Fruit fly (Drosophila melanogaster): ENCODE measurements around the gene CG6683.

Gene CG6683

dm6 chr3L:8534386-8535306 is 19.9 kb upstream of the CG6683 start, which contains the start of gene ergic53:
TSS of gene ergic53 (plus strand) at chr3L:8534977.
- no peak for TF ChIP-seq Mio (GFP tag; optimal IDR thresholded peaks at IDR 0.05)
- TF ChIP-seq CG32264 (GFP tag; optimal IDR thresholded peaks at IDR 0.05): no peak
- no peak for TF ChIP-seq ey (GFP tag; optimal IDR thresholded peaks at IDR 0.05)
- no peak for TF ChIP-seq Hr78 (GFP tag; optimal IDR thresholded peaks at IDR 0.05)
- TF ChIP-seq GATAd (GFP tag; optimal IDR thresholded peaks at IDR 0.05): peak; percentile 71
- peak; percentile 34 for TF ChIP-seq Myc (optimal IDR thresholded peaks at IDR 0.05)
- TF ChIP-seq woc (GFP tag; optimal IDR thresholded peaks at IDR 0.05): no peak
- no peak for TF ChIP-seq Rel (GFP tag; optimal IDR thresholded peaks at IDR 0.05)
- TF ChIP-seq Rel (tag; optimal IDR thresholded peaks at IDR 0.05): peak; percentile 32
- TF ChIP-seq sage (GFP tag; optimal IDR thresholded peaks at IDR 0.05): no peak

DNA sequence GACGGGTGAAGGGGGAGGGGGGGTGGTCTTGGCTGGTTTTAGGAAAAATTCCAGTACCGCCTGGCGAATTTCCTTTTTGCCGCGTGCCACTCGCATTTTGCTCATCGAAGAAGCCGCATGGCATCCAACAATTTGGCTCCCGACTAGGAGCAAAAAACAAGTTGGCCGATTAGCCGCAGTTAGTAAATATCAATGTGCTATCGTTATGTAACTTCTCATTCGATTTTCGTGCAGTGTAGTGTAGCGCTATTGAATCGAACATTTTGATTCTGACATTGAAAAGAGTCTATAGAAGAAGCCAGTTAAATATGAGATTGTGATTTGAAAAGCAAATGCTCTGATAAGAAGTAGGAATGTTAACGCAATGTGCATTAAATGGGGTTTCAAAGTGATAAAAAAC is 15.0 kb upstream of the CG6683 start:
- no peak for TF ChIP-seq Hnf4 (GFP tag; optimal IDR thresholded peaks at IDR 0.05)
- TF ChIP-seq Dfd (GFP tag; optimal IDR thresholded peaks at IDR 0.05): no peak
- no peak for TF ChIP-seq foxo (GFP tag; optimal IDR thresholded peaks at IDR 0.05)
- TF ChIP-seq Dif (GFP tag; optimal IDR thresholded peaks at IDR 0.05; ENCODE audit: partially characterized antibody): no peak
- no peak for TF ChIP-seq dsf (GFP tag; optimal IDR thresholded peaks at IDR 0.05; ENCODE audit: borderline replicate concordance)
- TF ChIP-seq usp (GFP tag; optimal IDR thresholded peaks at IDR 0.05): no peak
- TF ChIP-seq Sp1 (GFP tag; optimal IDR thresholded peaks at IDR 0.05): no peak
- no peak for TF ChIP-seq br (GFP tag; optimal IDR thresholded peaks at IDR 0.05)
- TF ChIP-seq sv (GFP tag; optimal IDR thresholded peaks at IDR 0.05): no peak
- no peak for TF ChIP-seq jim (GFP tag; optimal IDR thresholded peaks at IDR 0.05)
- no peak for TF ChIP-seq GATAd (GFP tag; optimal IDR thresholded peaks at IDR 0.05)
- TF ChIP-seq Abd-B (GFP tag; optimal IDR thresholded peaks at IDR 0.05): no peak
- TF ChIP-seq woc (GFP tag; optimal IDR thresholded peaks at IDR 0.05): no peak
- no peak for TF ChIP-seq sage (GFP tag; optimal IDR thresholded peaks at IDR 0.05)
- no peak for TF ChIP-seq Myc (optimal IDR thresholded peaks at IDR 0.05)
- no peak for TF ChIP-seq brk (GFP tag; optimal IDR thresholded peaks at IDR 0.05)
- no peak for TF ChIP-seq dl (GFP tag; optimal IDR thresholded peaks at IDR 0.05; ENCODE audit: insufficient read depth in 1 of 2, partially characterized antibody in 2 of 2)
- no peak for TF ChIP-seq Rel (GFP tag; optimal IDR thresholded peaks at IDR 0.05)
- TF ChIP-seq Rel (tag; optimal IDR thresholded peaks at IDR 0.05): no peak
- TF ChIP-seq pan (optimal IDR thresholded peaks at IDR 0.05): no peak
- no peak for TF ChIP-seq Jra (GFP tag; optimal IDR thresholded peaks at IDR 0.05)

DNA sequence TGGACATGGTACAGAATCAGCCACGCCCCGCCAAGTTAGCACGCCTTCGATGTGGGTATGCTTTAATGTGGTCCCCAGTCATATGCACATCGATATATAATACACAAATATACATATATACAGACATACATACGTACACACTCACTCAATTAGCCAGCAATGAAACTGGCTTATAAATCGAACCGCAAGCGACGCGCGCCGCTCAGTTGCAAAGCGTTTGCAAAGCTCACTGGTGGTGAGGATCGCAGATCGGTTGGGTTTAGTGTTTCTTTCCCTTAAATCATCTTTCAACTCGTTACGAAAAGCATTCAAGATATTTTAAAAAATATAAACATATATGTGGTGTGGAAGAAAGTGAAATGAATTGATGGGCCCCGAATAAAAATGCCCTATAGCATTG is 13.8 kb upstream of the CG6683 start:
- TF ChIP-seq Rel (GFP tag; optimal IDR thresholded peaks at IDR 0.05): no peak
- peak; percentile 14 for TF ChIP-seq Rel (tag; optimal IDR thresholded peaks at IDR 0.05)
- TF ChIP-seq ey (GFP tag; optimal IDR thresholded peaks at IDR 0.05): peak; percentile 25
- TF ChIP-seq sage (GFP tag; optimal IDR thresholded peaks at IDR 0.05): peak; percentile 30
- no peak for TF ChIP-seq Myc (optimal IDR thresholded peaks at IDR 0.05)
- no peak for TF ChIP-seq brk (GFP tag; optimal IDR thresholded peaks at IDR 0.05)
- no peak for TF ChIP-seq Jra (GFP tag; optimal IDR thresholded peaks at IDR 0.05)
- TF ChIP-seq h (GFP tag; optimal IDR thresholded peaks at IDR 0.05): peak; percentile 54
- TF ChIP-seq HLH106 (tag; optimal IDR thresholded peaks at IDR 0.05): peak; percentile 9
- no peak for TF ChIP-seq pan (optimal IDR thresholded peaks at IDR 0.05)

DNA sequence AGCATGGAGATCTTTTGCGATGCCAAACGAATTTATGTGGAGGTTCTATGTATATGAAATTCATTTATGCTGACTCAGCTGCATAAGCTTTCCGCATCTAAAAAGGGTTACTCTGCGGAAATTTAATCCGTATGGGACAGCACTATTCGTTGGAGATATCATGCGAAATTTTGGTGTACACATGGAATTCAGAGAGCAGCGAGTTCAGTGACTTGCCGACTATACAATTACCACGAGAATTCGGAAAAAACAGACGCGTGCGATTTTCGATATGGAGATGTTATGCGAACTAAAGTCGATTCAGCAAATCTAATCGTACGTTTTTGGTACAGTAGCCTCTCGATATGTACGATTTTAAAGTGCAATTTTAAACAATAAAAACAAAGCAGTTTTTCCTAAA is 13.1 kb upstream of the CG6683 start:
- no peak for TF ChIP-seq dl (GFP tag; optimal IDR thresholded peaks at IDR 0.05; ENCODE audit: insufficient read depth in 1 of 2, partially characterized antibody in 2 of 2)
- TF ChIP-seq dmrt93B (GFP tag; optimal IDR thresholded peaks at IDR 0.05): no peak

dm6 chr3L:8525691-8526421 is 11.1 kb upstream of the CG6683 start:
- TF ChIP-seq Sp1 (GFP tag; optimal IDR thresholded peaks at IDR 0.05): peak; percentile 0
- TF ChIP-seq sv (GFP tag; optimal IDR thresholded peaks at IDR 0.05): no peak
- TF ChIP-seq fru (GFP tag; optimal IDR thresholded peaks at IDR 0.05): peak; percentile 58
- TF ChIP-seq tai (GFP tag; optimal IDR thresholded peaks at IDR 0.05): no peak
- peak; percentile 8 for TF ChIP-seq Hnf4 (GFP tag; optimal IDR thresholded peaks at IDR 0.05)
- no peak for TF ChIP-seq dl (GFP tag; optimal IDR thresholded peaks at IDR 0.05; ENCODE audit: insufficient read depth in 1 of 2, partially characterized antibody in 2 of 2)
- peak; percentile 63 for TF ChIP-seq OdsH (GFP tag; optimal IDR thresholded peaks at IDR 0.05)
- no peak for TF ChIP-seq brk (GFP tag; optimal IDR thresholded peaks at IDR 0.05)
- TF ChIP-seq ey (GFP tag; optimal IDR thresholded peaks at IDR 0.05): peak; percentile 45
- no peak for TF ChIP-seq woc (GFP tag; optimal IDR thresholded peaks at IDR 0.05)
- TF ChIP-seq Myc (optimal IDR thresholded peaks at IDR 0.05): no peak
- TF ChIP-seq foxo (GFP tag; optimal IDR thresholded peaks at IDR 0.05): peak in 1 of 2 experiments; percentile 28
- no peak for TF ChIP-seq CG32264 (GFP tag; optimal IDR thresholded peaks at IDR 0.05)
- no peak for TF ChIP-seq CG9705 (GFP tag; optimal IDR thresholded peaks at IDR 0.05)
- TF ChIP-seq pan (optimal IDR thresholded peaks at IDR 0.05): no peak
- no peak for TF ChIP-seq Jra (GFP tag; optimal IDR thresholded peaks at IDR 0.05)
- no peak for TF ChIP-seq GATAd (GFP tag; optimal IDR thresholded peaks at IDR 0.05)
- no peak for TF ChIP-seq Rel (GFP tag; optimal IDR thresholded peaks at IDR 0.05)
- peak; percentile 72 for TF ChIP-seq Rel (tag; optimal IDR thresholded peaks at IDR 0.05)
- no peak for TF ChIP-seq Hr83 (GFP tag; optimal IDR thresholded peaks at IDR 0.05; ENCODE audit: poor library complexity, severe bottlenecking)
- TF ChIP-seq br (GFP tag; optimal IDR thresholded peaks at IDR 0.05): peak; percentile 50
- no peak for TF ChIP-seq dsf (GFP tag; optimal IDR thresholded peaks at IDR 0.05; ENCODE audit: borderline replicate concordance)
- no peak for TF ChIP-seq Dfd (GFP tag; optimal IDR thresholded peaks at IDR 0.05)
- peak; percentile 11 for TF ChIP-seq HLH106 (tag; optimal IDR thresholded peaks at IDR 0.05)
- peak; percentile 56 for TF ChIP-seq rgr (GFP tag; optimal IDR thresholded peaks at IDR 0.05)
- no peak for TF ChIP-seq N (GFP tag; optimal IDR thresholded peaks at IDR 0.05)

All from whole organism, wandering third instar larva.